Worm (Caenorhabditis elegans): Measurements from ENCODE around the gene Y41D4B.4.

DNA sequence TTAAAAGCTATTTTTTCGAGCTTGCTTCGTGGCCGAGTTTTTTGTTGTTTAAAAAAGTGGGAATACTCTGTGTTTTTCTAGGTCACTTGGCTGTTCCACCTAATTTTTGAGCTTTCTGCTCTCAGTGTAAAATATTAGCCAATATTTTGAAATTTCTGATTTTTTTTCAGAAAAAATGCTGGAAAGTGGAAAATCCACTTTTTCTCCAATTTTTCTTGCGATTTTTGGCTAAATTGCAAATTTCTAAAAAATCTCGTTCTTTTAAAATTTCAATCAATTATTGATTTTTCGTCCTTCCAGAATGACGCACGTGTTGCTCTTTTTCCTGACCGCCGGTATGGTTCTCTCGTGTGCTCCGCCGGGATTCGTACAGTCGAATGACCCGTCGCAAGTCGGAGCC, 47.1 kb downstream of the Y41D4B.4 start, which contains the start of gene K08D12.4:
- TF ChIP-seq pha-4 (tag; optimal IDR thresholded peaks at IDR 0.05) = no peak
- no peak for TF ChIP-seq elt-3 (tag; optimal IDR thresholded peaks at IDR 0.05)
- TF ChIP-seq unc-120 (tag; optimal IDR thresholded peaks at IDR 0.05; ENCODE audit: poor library complexity, severe bottlenecking) = no peak
- TF ChIP-seq mep-1 (tag; optimal IDR thresholded peaks at IDR 0.05) = no peak
- TF ChIP-seq nhr-237 (tag; optimal IDR thresholded peaks at IDR 0.05) = no peak
- no peak for TF ChIP-seq ceh-83 (GFP tag; optimal IDR thresholded peaks at IDR 0.05)
